Worm (Caenorhabditis elegans): ENCODE measurements around the gene chtb-3.

Gene chtb-3

DNA sequence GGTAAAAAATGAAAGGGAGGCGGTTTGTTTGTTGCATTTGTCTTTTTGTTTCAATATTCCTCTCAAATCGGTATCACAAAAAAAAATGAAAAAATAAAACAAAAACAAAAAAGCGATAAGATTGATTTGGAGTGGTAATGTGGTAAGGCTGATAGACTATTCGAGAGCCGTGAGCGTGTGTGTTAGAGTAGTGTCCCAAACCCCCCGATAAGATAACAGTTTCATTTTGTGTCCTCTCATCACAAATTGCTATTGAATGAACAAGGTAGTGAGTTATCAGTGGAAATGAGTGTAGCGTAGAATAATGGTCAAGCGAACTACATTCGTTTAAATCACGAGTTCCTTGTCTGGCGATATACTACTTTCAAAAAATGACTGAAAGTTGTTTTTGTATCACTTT is 19.0 kb upstream of the chtb-3 start (continued):
- TF ChIP-seq set-16 (GFP tag; IDR thresholded peaks at IDR 0.05) (no peak), spr-3 (GFP tag; optimal IDR thresholded peaks at IDR 0.05) (no peak), T20F7.1 (GFP tag; optimal IDR thresholded peaks at IDR 0.05) (no peak), nhr-41 (GFP tag; IDR thresholded peaks at IDR 0.05) (no peak), arid-1 (GFP tag; conservative IDR thresholded peaks at IDR 0.05) (no peak), D1046.2 (GFP tag; IDR thresholded peaks at IDR 0.05) (no peak), php-3 (GFP tag; IDR thresholded peaks at IDR 0.05) (peak; percentile 85), daf-12 (tag; optimal IDR thresholded peaks at IDR 0.05) (no peak), ZK337.2 (GFP tag; IDR thresholded peaks at IDR 0.05) (no peak), hlh-11 (tag; optimal IDR thresholded peaks at IDR 0.05) (peak; percentile 87)

DNA sequence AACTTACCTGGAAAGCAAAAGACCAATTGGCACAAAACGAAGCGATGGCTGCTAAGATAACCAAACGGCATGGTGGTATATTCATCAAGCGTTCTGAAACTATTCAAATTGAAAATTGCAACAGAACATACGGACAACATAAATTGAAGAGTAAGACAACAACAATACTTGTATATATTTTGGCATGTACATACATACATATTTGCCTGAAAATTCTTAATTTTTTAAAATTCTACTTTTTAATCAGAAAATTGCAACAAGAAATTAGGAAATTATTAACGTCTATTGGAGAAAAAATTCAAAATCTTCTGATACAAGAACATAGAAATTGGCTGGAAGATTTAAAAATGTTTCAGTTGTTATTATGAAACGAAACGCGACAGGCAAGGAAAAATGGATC is 18.5 kb upstream of the chtb-3 start, which contains the start of gene C03B1.13:
C03B1.13 (minus strand) TSS at position 101 of the 400 bp plus-strand sequence.
- TF ChIP-seq arid-1 (GFP tag; conservative IDR thresholded peaks at IDR 0.05), result no peak
- TF ChIP-seq D1046.2 (GFP tag; IDR thresholded peaks at IDR 0.05), result no peak
- no peak for TF ChIP-seq lir-3 (tag; optimal IDR thresholded peaks at IDR 0.05)
- TF ChIP-seq php-3 (GFP tag; IDR thresholded peaks at IDR 0.05), result no peak
- TF ChIP-seq madf-9 (GFP tag; conservative IDR thresholded peaks at IDR 0.05), result no peak
- no peak for TF ChIP-seq snpc-4 (tag; optimal IDR thresholded peaks at IDR 0.05)
- no peak for TF ChIP-seq Y48G9A.11 (GFP tag; IDR thresholded peaks at IDR 0.05)
- TF ChIP-seq egl-27 (tag; optimal IDR thresholded peaks at IDR 0.05), result no peak
- TF ChIP-seq hlh-11 (tag; optimal IDR thresholded peaks at IDR 0.05), result no peak
- TF ChIP-seq ces-1 (GFP tag; optimal IDR thresholded peaks at IDR 0.05), result no peak
- no peak for TF ChIP-seq aha-1 (tag)
- no peak for TF ChIP-seq unc-130 (GFP tag; optimal IDR thresholded peaks at IDR 0.05)
- TF ChIP-seq ceh-44 (GFP tag; IDR thresholded peaks at IDR 0.05), result no peak
- TF ChIP-seq skn-1 (tag; optimal IDR thresholded peaks at IDR 0.05), result no peak

DNA sequence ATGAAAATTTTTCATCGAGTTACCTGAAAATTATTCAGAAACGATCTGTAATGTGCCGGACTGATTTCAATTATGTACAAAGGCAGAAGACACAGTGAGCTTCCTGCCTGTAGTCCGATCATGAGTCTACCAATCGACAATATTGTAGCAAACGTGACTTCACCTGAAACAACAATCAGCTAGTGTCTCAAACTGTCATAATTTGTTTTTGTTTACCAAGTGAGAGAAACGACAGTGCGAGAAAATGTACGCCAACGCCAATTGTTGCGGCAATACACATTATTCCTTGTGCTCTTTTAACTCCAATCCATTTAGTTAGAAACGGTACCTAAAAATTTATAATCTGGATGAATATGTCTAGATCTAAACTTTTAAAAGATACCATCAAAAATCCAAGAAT is 17.9 kb upstream of the chtb-3 start:
- no peak for TF ChIP-seq nhr-102 (tag; optimal IDR thresholded peaks at IDR 0.05)
- no peak for TF ChIP-seq lsy-2 (tag; optimal IDR thresholded peaks at IDR 0.05)
- peak; percentile 4 for TF ChIP-seq hlh-11 (tag; optimal IDR thresholded peaks at IDR 0.05)
- no peak for TF ChIP-seq daf-16 (GFP tag; optimal IDR thresholded peaks at IDR 0.05)
- TF ChIP-seq daf-16 (tag; optimal IDR thresholded peaks at IDR 0.05), result peak; percentile 67
- TF ChIP-seq nhr-28 (tag; optimal IDR thresholded peaks at IDR 0.05), result peak; percentile 3
- TF ChIP-seq nhr-77 (tag; optimal IDR thresholded peaks at IDR 0.05), result peak; percentile 53

DNA sequence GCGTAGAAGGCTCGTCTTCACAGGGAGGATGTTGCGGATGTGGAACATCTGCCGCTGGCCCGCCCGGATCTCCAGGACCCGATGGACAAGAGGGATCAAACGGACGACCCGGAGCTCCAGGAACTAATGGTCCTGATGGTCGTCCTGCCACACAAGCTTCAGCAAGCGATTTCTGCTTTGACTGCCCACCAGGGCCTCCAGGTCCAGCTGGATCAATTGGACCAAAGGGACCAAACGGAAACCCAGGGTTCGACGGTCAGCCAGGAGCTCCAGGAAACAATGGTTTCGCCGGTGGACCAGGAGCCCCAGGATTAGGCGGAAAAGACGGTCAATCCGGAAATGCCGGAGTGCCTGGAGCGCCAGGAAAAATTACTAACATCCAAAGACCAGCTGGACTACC is 15.2 kb upstream of the chtb-3 start:
- TF ChIP-seq hmg-1.1 (GFP tag; IDR thresholded peaks at IDR 0.05) (no peak), daf-12 (tag; optimal IDR thresholded peaks at IDR 0.05) (no peak), set-16 (GFP tag; IDR thresholded peaks at IDR 0.05) (peak; percentile 85), skn-1 (tag; optimal IDR thresholded peaks at IDR 0.05) (no peak)

DNA sequence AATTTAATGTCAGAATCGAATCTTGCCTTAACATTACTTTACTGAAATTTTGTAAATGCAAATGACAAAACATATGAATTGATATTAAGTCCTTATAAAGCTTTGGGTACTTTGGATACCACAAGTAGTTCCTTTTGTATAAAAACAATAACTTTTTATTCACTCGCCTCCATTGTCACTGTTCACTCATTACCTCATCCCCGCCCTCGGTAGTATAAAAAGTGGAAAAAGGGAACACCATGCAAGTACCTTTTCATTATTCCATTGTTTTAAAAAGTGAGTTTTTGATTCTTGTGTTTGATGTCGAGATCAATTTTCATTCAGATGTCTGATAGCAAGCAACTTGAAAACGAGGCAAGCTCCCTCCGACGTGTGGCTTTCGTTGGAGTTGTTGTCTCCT is 14.6 kb upstream of the chtb-3 start, which contains the start of gene col-171:
col-171 (plus strand) TSS at position 301 of the 400 bp plus-strand sequence.
- TF ChIP-seq lin-1 (GFP tag; IDR thresholded peaks at IDR 0.05), result no peak

DNA sequence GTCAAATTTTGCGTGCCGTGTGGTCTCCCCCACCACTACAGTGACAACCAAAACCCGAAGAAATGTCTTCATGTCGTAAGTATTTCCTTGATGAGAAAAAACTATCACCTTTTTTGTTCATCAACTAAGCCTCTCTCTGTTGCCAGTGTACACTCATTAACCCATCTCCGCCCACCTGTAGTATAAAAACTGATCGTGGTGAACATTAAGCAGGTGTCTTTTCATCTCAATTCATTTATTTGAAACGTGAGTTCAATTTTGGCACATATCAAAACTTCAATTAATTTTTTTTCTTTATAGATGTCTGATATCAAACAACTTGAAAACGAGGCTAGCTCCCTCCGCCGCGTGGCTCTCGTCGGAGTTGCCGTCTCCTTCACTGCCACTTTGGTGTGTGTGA is 12.0 kb upstream of the chtb-3 start, which contains the start of gene col-170:
col-170 (plus strand) TSS at position 301 of the 400 bp plus-strand sequence.
- TF ChIP-seq saeg-2 (GFP tag; IDR thresholded peaks at IDR 0.05), result no peak
- peak; percentile 45 for TF ChIP-seq nhr-28 (tag; optimal IDR thresholded peaks at IDR 0.05)
- peak; percentile 81 for TF ChIP-seq aha-1 (tag)

DNA sequence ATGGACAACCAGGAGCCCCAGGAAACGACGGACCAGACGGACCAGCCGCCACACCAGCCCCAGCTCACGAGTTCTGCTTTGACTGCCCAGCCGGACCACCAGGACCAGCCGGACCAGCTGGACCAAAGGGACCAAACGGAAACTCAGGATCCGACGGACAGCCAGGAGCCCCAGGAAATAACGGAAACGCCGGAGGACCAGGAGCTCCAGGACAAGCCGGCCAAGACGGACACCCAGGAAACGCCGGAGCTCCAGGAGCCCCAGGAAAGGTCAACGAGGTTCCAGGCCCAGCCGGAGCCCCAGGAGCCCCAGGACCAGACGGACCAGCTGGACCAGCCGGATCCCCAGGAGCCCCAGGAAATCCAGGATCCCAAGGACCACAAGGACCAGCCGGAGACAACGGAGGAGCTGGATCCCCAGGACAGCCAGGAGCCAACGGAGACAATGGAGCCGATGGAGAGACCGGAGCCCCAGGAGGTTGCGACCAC is 10.1 kb upstream of the chtb-3 start:
- peak; percentile 96 for TF ChIP-seq set-16 (GFP tag; IDR thresholded peaks at IDR 0.05)
